Worm (Caenorhabditis elegans) whole organism, L4 larva: ENCODE data around the gene srx-102.

Experiments
- dmd-9 ChIP-seq: fragments of 200-800 bp; sonication (Bioruptor generic); IDR thresholded peaks from 2 replicates; pipeline ENCODE4 v1.3.6; 2022; ENCODE audit warnings: missing genetic modification reagents, missing genetic modification characterization, missing compliant biosample characterization
- fos-1 ChIP-seq: fragments of 150-350 bp; optimal IDR thresholded peaks from 2 replicates; lab custom pipeline; 2014; ENCODE audit warnings: missing biosample characterization, missing genetic modification characterization
- hlh-11 ChIP-seq: fragments of 200-800 bp; sonication (Bioruptor generic); optimal IDR thresholded peaks from 2 replicates; lab custom pipeline; 2018; ENCODE audit warnings: mild to moderate bottlenecking, missing genetic modification characterization, missing compliant biosample characterization
- jun-1 ChIP-seq: fragments of 150-350 bp; optimal IDR thresholded peaks from 2 replicates; lab custom pipeline; 2014; ENCODE audit warnings: missing biosample characterization, missing genetic modification reagents, missing genetic modification characterization
- lin-15B ChIP-seq: fragments of 150-350 bp; sonication (generic microtip); optimal IDR thresholded peaks from 3 replicates; lab custom pipeline; 2014; ENCODE audit warnings: missing biosample characterization, missing genetic modification characterization
- pha-4 ChIP-seq, 2 experiments: fragments of 150-350 bp in 1 of 2; fragments of 200-800 bp in 1 of 2; sonication (Bioruptor generic) in 1 of 2; IDR thresholded peaks in 1 of 2; optimal IDR thresholded peaks in 1 of 2; 2 replicates each; pipeline versions ENCODE4 v1.3.6 to Lab custom; 2014 to 2022; ENCODE audit warnings: missing genetic modification characterization in 2 of 2, missing genetic modification reagents in 2 of 2, missing biosample characterization in 1 of 2, missing compliant biosample characterization in 1 of 2
- pqm-1 ChIP-seq: sonication (generic microtip); optimal IDR thresholded peaks from 2 replicates; lab custom pipeline; 2017; ENCODE audit warnings: missing biosample characterization, missing genetic modification characterization
- skn-1 ChIP-seq: fragments of 150-350 bp; optimal IDR thresholded peaks from 2 replicates; lab custom pipeline; 2014; ENCODE audit warnings: missing biosample characterization, missing genetic modification characterization
- tag-97 ChIP-seq: fragments of 200-800 bp; sonication (Bioruptor generic); IDR thresholded peaks from 2 replicates; pipeline ENCODE4 v1.3.6; 2022; ENCODE audit warnings: missing genetic modification characterization, missing compliant biosample characterization
- unc-62 ChIP-seq, 3 experiments: fragments of 150-350 bp in 1 of 3; sonication (generic microtip); optimal IDR thresholded peaks in 2 of 3; peaks in 1 of 3; 1 replicate in 1 of 3; 2 replicates in 2 of 3; lab custom pipeline; 2014 to 2017; ENCODE audit warnings: missing biosample characterization in 3 of 3, missing genetic modification characterization in 3 of 3, missing genetic modification reagents in 3 of 3, missing genotype in 1 of 3
- zag-1 ChIP-seq: fragments of 150-350 bp; optimal IDR thresholded peaks from 2 replicates; lab custom pipeline; 2014; ENCODE audit warnings: missing biosample characterization, missing genetic modification characterization

ce11 chrII:3655378-3655777 is 39.2 kb downstream of the srx-102 start, which contains the start of gene F19B10.5:
- TF ChIP-seq pha-4 (GFP tag; IDR thresholded peaks at IDR 0.05; lab: Robert Waterston, UW) (no peak), pha-4 (tag; optimal IDR thresholded peaks at IDR 0.05; lab: Kevin White, UChicago) (no peak), zag-1 (tag; lab: Kevin White, UChicago) (no peak), unc-62 (GFP tag; optimal IDR thresholded peaks at IDR 0.05 in 1 of 2; lab: Kevin White, UChicago) (no peak), unc-62 (tag; optimal IDR thresholded peaks at IDR 0.05; lab: Kevin White, UChicago) (no peak), jun-1 (tag; lab: Kevin White, UChicago) (no peak), lin-15B (tag; lab: Kevin White, UChicago) (no peak), hlh-11 (tag; lab: Kevin White, UChicago) (no peak), pqm-1 (tag; lab: Kevin White, UChicago) (no peak), fos-1 (tag; lab: Kevin White, UChicago) (no peak), tag-97 (GFP tag; lab: Robert Waterston, UW) (no peak), dmd-9 (GFP tag; lab: Robert Waterston, UW) (no peak), skn-1 (tag; lab: Kevin White, UChicago) (no peak)
